Fruit fly (Drosophila melanogaster): Measurements from ENCODE around the gene CG43783.

The CG43783 gene

dm6 chr3L:8953199-8953956, 694 bp downstream of the CG43783 start (continued):
- TF ChIP-seq CG3065 (GFP tag; optimal IDR thresholded peaks at IDR 0.05) (no peak), Sox102F (GFP tag; optimal IDR thresholded peaks at IDR 0.05) (peak; percentile 62), sisA (GFP tag; IDR thresholded peaks at IDR 0.05) (no peak), row (GFP tag; IDR thresholded peaks at IDR 0.05) (peak; percentile 93), unc-4 (GFP tag; IDR thresholded peaks at IDR 0.05; ENCODE audit: partially characterized antibody) (no peak), en (GFP tag; optimal IDR thresholded peaks at IDR 0.05) (peak; percentile 27), Bdp1 (GFP tag; optimal IDR thresholded peaks at IDR 0.05) (no peak), B-H2 (GFP tag; optimal IDR thresholded peaks at IDR 0.05) (peak; percentile 18), CG6689 (GFP tag; IDR thresholded peaks at IDR 0.05) (peak; percentile 34; the same call in 1 of the 2 replicates), HLH3B (GFP tag; IDR thresholded peaks at IDR 0.05) (no peak), D19A (tag; optimal IDR thresholded peaks at IDR 0.05) (peak; percentile 75), CG1529 (GFP tag; optimal IDR thresholded peaks at IDR 0.05) (peak; percentile 42), nerfin-1 (tag; optimal IDR thresholded peaks at IDR 0.05) (peak; percentile 47), unpg (GFP tag; optimal IDR thresholded peaks at IDR 0.05) (peak; percentile 72), ro (GFP tag; IDR thresholded peaks at IDR 0.05) (no peak), toy (GFP tag; IDR thresholded peaks at IDR 0.05) (no peak), Dek (tag; optimal IDR thresholded peaks at IDR 0.05) (peak; percentile 74), Atf3 (GFP tag; optimal IDR thresholded peaks at IDR 0.05) (no peak), Oaz (GFP tag; IDR thresholded peaks at IDR 0.05) (no peak; the same call in 1 of the 2 replicates), sens (GFP tag) (peak; percentile 95), CG13424 (tag; optimal IDR thresholded peaks at IDR 0.05) (peak; percentile 77), Camta (GFP tag; optimal IDR thresholded peaks at IDR 0.05) (peak; percentile 24), CG1792 (GFP tag; optimal IDR thresholded peaks at IDR 0.05) (no peak), Dip3 (GFP tag; optimal IDR thresholded peaks at IDR 0.05) (peak; percentile 15), ato (GFP tag; IDR thresholded peaks at IDR 0.05; ENCODE audit: partially characterized antibody) (peak; percentile 27; the same call in 1 of the 2 replicates), Abd-B (GFP tag; optimal IDR thresholded peaks at IDR 0.05) (peak; percentile 64), CG10267 (tag; optimal IDR thresholded peaks at IDR 0.05) (peak; percentile 51), slp2 (GFP tag; optimal IDR thresholded peaks at IDR 0.05) (peak; percentile 19), Max (GFP tag; optimal IDR thresholded peaks at IDR 0.05) (peak; percentile 54), CG1647 (GFP tag; optimal IDR thresholded peaks at IDR 0.05) (no peak), Atf-2 (GFP tag; optimal IDR thresholded peaks at IDR 0.05) (no peak), Hmx (GFP tag; optimal IDR thresholded peaks at IDR 0.05) (no peak), CG14014 (GFP tag; IDR thresholded peaks at IDR 0.05) (peak; percentile 30; the same call in 1 of the 2 replicates), CG1603 (tag; optimal IDR thresholded peaks at IDR 0.05) (no peak), br (optimal IDR thresholded peaks at IDR 0.05) (no peak), Sry-β (GFP tag; optimal IDR thresholded peaks at IDR 0.05) (peak; percentile 4), Side (GFP tag; optimal IDR thresholded peaks at IDR 0.05) (peak; percentile 16), shn (GFP tag; optimal IDR thresholded peaks at IDR 0.05) (peak; percentile 30), CG6254 (GFP tag; optimal IDR thresholded peaks at IDR 0.05) (no peak), CG17361 (GFP tag; IDR thresholded peaks at IDR 0.05) (peak; percentile 83), nerfin-2 (GFP tag; IDR thresholded peaks at IDR 0.05; ENCODE audit: partially characterized antibody) (0 out of 2 replicates have a peak, but pooled peaks have one; percentile 48), CG13624 (GFP tag; optimal IDR thresholded peaks at IDR 0.05) (no peak), stwl (tag; optimal IDR thresholded peaks at IDR 0.05) (peak; percentile 27), NfI (GFP tag; optimal IDR thresholded peaks at IDR 0.05) (peak; percentile 51), tap (tag; optimal IDR thresholded peaks at IDR 0.05) (peak; percentile 30), CG6175 (GFP tag; IDR thresholded peaks at IDR 0.05) (no peak), dati (GFP tag; IDR thresholded peaks at IDR 0.05) (no peak), Mrtf (GFP tag; IDR thresholded peaks at IDR 0.05) (0 out of 3 replicates have a peak, but pooled peaks have one; percentile 14), repo (GFP tag; optimal IDR thresholded peaks at IDR 0.05) (no peak), Eip74EF (GFP tag; optimal IDR thresholded peaks at IDR 0.05) (peak in 1 of 2 experiments; percentile 18)

Measured in whole organism, embryonic.